Fruit fly (Drosophila melanogaster): ENCODE results near the gene CG31546.

CG31546 gene

DNA sequence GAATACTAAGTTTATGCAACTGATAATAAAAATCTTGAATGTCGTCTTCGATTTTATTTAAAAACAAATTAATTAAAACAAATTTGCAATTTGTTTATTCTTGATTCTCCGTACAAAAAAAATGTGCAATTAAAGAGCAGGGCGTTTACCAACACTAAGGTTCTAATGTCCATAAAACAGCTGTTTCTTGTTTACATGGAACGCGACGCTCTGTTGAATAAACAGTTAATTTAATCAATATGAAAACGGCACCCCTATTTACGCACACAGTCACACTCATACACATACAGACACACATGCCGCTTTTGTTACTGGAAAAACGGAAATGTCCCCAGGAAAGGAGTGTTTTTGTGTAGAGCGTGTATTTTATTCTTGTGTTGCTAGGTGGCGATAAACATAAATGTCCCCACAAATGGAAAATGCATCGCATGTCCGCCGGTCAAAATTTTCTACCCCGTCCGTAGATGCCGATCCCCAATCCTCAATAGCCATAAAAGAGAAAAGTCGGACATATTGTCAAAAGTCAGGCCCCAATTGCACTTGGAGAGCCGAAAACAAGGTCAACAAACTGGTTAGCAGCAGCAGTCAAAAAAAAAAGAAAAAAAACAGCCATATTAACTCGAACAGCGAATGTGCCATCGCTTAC is 12.3 kb downstream of the CG31546 start (continued):
- TF ChIP-seq CG7271 (tag; optimal IDR thresholded peaks at IDR 0.05): peak; percentile 78
- peak; percentile 97 for TF ChIP-seq onecut (GFP tag; IDR thresholded peaks at IDR 0.05)
- no peak for TF ChIP-seq lov (optimal IDR thresholded peaks at IDR 0.05)
- no peak for TF ChIP-seq lov (GFP tag; IDR thresholded peaks at IDR 0.05)
- peak; percentile 37 for TF ChIP-seq CG9437 (GFP tag; optimal IDR thresholded peaks at IDR 0.05)
- TF ChIP-seq Rx (GFP tag; IDR thresholded peaks at IDR 0.05): no peak
- peak; percentile 68 for TF ChIP-seq CG7556 (GFP tag; optimal IDR thresholded peaks at IDR 0.05)
- peak; percentile 54 for TF ChIP-seq CG1602 (GFP tag; optimal IDR thresholded peaks at IDR 0.05)
- TF ChIP-seq gro (GFP tag; optimal IDR thresholded peaks at IDR 0.05): peak; percentile 83
- peak; percentile 65 for TF ChIP-seq Dek (tag; optimal IDR thresholded peaks at IDR 0.05)
- TF ChIP-seq nmo (GFP tag; optimal IDR thresholded peaks at IDR 0.05): peak; percentile 41
- TF ChIP-seq CG2889 (GFP tag; IDR thresholded peaks at IDR 0.05): no peak
- TF ChIP-seq zf30C (GFP tag; optimal IDR thresholded peaks at IDR 0.05): peak; percentile 44
- TF ChIP-seq br (optimal IDR thresholded peaks at IDR 0.05): no peak
- TF ChIP-seq CG18599 (GFP tag; optimal IDR thresholded peaks at IDR 0.05): peak; percentile 85
- TF ChIP-seq schlank (tag; optimal IDR thresholded peaks at IDR 0.05): peak; percentile 62
- peak; percentile 43 for TF ChIP-seq Nf-YC (tag; optimal IDR thresholded peaks at IDR 0.05)
- TF ChIP-seq croc (GFP tag; conservative IDR thresholded peaks at IDR 0.05): no peak; the same call in 2 of the 3 replicates
- no peak for TF ChIP-seq mld (GFP tag; IDR thresholded peaks at IDR 0.05; ENCODE audit: partially characterized antibody)
- TF ChIP-seq psq (GFP tag; optimal IDR thresholded peaks at IDR 0.05): peak; percentile 66
- no peak for TF ChIP-seq ham (GFP tag; IDR thresholded peaks at IDR 0.05)
- TF ChIP-seq bbx (GFP tag; IDR thresholded peaks at IDR 0.05; ENCODE audit: partially characterized antibody): no peak
- TF ChIP-seq Side (GFP tag; optimal IDR thresholded peaks at IDR 0.05): peak; percentile 77
- TF ChIP-seq Adf1 (GFP tag; IDR thresholded peaks at IDR 0.05): no peak
- TF ChIP-seq gcm2 (GFP tag; optimal IDR thresholded peaks at IDR 0.05): peak; percentile 25
- no peak for TF ChIP-seq CG11247 (GFP tag; IDR thresholded peaks at IDR 0.05)
- peak; percentile 76 for TF ChIP-seq CG18619 (GFP tag; optimal IDR thresholded peaks at IDR 0.05)
- TF ChIP-seq Dref (GFP tag; IDR thresholded peaks at IDR 0.05): no peak
- peak; percentile 77 for TF ChIP-seq CG13894 (tag; optimal IDR thresholded peaks at IDR 0.05)
- peak; percentile 70 for TF ChIP-seq CG8290 (GFP tag; optimal IDR thresholded peaks at IDR 0.05)
- peak; percentile 88 to 91 for TF ChIP-seq CG8290 (tag; optimal IDR thresholded peaks at IDR 0.05)
- peak; percentile 64 for TF ChIP-seq CG18262 (tag; optimal IDR thresholded peaks at IDR 0.05)
- TF ChIP-seq stc (GFP tag; IDR thresholded peaks at IDR 0.05): no peak
- peak; percentile 92 for TF ChIP-seq CG33213 (GFP tag; optimal IDR thresholded peaks at IDR 0.05)
- peak; percentile 19 for TF ChIP-seq Myb (GFP tag; optimal IDR thresholded peaks at IDR 0.05)
- TF ChIP-seq pum (GFP tag; optimal IDR thresholded peaks at IDR 0.05): peak; percentile 28
- TF ChIP-seq CG17829 (tag; optimal IDR thresholded peaks at IDR 0.05): peak; percentile 64
- TF ChIP-seq Taf1 (GFP tag; IDR thresholded peaks at IDR 0.05): no peak
- no peak for TF ChIP-seq Neu2 (GFP tag; optimal IDR thresholded peaks at IDR 0.05; ENCODE audit: borderline replicate concordance)
- peak; percentile 86 for TF ChIP-seq fd64A (GFP tag; optimal IDR thresholded peaks at IDR 0.05)
- TF ChIP-seq CG14441 (GFP tag; IDR thresholded peaks at IDR 0.05): no peak
- TF ChIP-seq CG12391 (tag; optimal IDR thresholded peaks at IDR 0.05): peak; percentile 64
- TF ChIP-seq CG15073 (GFP tag; optimal IDR thresholded peaks at IDR 0.05): no peak
- TF ChIP-seq Optix (GFP tag; IDR thresholded peaks at IDR 0.05): no peak
- TF ChIP-seq Fer3 (tag; optimal IDR thresholded peaks at IDR 0.05): peak; percentile 81
- peak; percentile 90 for TF ChIP-seq scrt (GFP tag; optimal IDR thresholded peaks at IDR 0.05)
- TF ChIP-seq NK7.1 (GFP tag; optimal IDR thresholded peaks at IDR 0.05): peak; percentile 75
- TF ChIP-seq dmrt11E (tag; optimal IDR thresholded peaks at IDR 0.05): peak; percentile 64
- no peak for TF ChIP-seq CG6689 (GFP tag; IDR thresholded peaks at IDR 0.05)
- TF ChIP-seq Meics (GFP tag; optimal IDR thresholded peaks at IDR 0.05): peak; percentile 78
- TF ChIP-seq D19B (GFP tag; optimal IDR thresholded peaks at IDR 0.05): no peak
- TF ChIP-seq Dad (GFP tag; optimal IDR thresholded peaks at IDR 0.05): peak; percentile 63
